Worm (Caenorhabditis elegans) whole organism, late embryonic: Measurements from ENCODE around the gene aqp-5.

Source experiments
- C38D4.7 ChIP-seq: fragments of 200-800 bp; sonication (Bioruptor generic); optimal IDR thresholded peaks from 2 replicates; lab custom pipeline; 2018; ENCODE audit warnings: mild to moderate bottlenecking, missing genetic modification characterization, moderate library complexity, missing compliant biosample characterization
- F13H6.1 ChIP-seq: sonication (generic microtip); optimal IDR thresholded peaks from 2 replicates; lab custom pipeline; 2016; ENCODE audit warnings: missing genetic modification characterization, missing compliant biosample characterization
- ahr-1 ChIP-seq: sonication (generic microtip); optimal IDR thresholded peaks from 2 replicates; lab custom pipeline; 2016; ENCODE audit warnings: missing genetic modification characterization, missing compliant biosample characterization
- ets-4 ChIP-seq: sonication (generic microtip); optimal IDR thresholded peaks from 2 replicates; lab custom pipeline; 2016; ENCODE audit warnings: missing genetic modification characterization, missing compliant biosample characterization
- fkh-10 ChIP-seq: fragments of 150-350 bp; optimal IDR thresholded peaks from 2 replicates; lab custom pipeline; 2014; ENCODE audit warnings: missing biosample characterization, missing genetic modification reagents, missing genetic modification characterization
- mec-3 ChIP-seq: sonication (generic microtip); optimal IDR thresholded peaks from 2 replicates; lab custom pipeline; 2016; ENCODE audit warnings: borderline replicate concordance, missing genetic modification characterization, missing compliant biosample characterization
- sox-4 ChIP-seq: sonication (generic microtip); optimal IDR thresholded peaks from 2 replicates; lab custom pipeline; 2017; ENCODE audit warnings: mild to moderate bottlenecking, missing genetic modification characterization, inconsistent platforms, missing compliant biosample characterization
- tbx-7 ChIP-seq: sonication (generic microtip); optimal IDR thresholded peaks from 2 replicates; lab custom pipeline; 2016; ENCODE audit warnings: missing genotype, missing genetic modification characterization, missing compliant biosample characterization
- unc-86 ChIP-seq: sonication (generic microtip); optimal IDR thresholded peaks from 2 replicates; lab custom pipeline; 2016; ENCODE audit warnings: missing genetic modification characterization, missing compliant biosample characterization

DNA sequence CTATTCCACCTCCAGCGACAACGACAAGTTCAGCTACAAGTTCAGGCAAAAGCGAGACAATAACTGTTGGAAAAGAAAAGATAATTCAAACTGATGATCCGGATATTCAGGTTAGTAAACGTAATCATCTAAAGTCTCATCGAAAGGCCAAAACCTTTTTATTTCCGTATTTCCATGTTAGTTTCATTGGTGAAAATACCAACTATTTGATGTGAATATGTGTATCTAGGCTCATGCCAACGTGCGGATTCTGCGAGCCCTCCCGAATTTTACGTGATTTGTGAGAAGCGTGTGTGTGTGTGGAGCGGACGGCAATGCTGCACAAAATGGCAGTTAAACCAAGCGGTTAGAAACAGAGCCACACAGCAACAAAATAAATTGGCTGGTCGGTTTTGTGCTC is 20.5 kb upstream of the aqp-5 start:
- TF ChIP-seq mec-3 (no peak), sox-4 (tag; lab: Kevin White, UChicago) (no peak), tbx-7 (tag; lab: Kevin White, UChicago) (no peak), ahr-1 (tag; lab: Kevin White, UChicago) (no peak), ets-4 (tag; lab: Kevin White, UChicago) (no peak), unc-86 (tag; lab: Kevin White, UChicago) (no peak), C38D4.7 (GFP tag; lab: Kevin White, UChicago) (no peak), F13H6.1 (no peak), fkh-10 (no peak)
